Worm (Caenorhabditis elegans) whole organism, mixed stage, embryonic: ENCODE measurements around the gene ttr-52.

ENCODE experiments used
- M03D4.4 ChIP-seq: sonication (generic microtip); optimal IDR thresholded peaks from 2 replicates; lab custom pipeline; 2017; ENCODE audit warnings: mild to moderate bottlenecking, missing genetic modification characterization, missing compliant biosample characterization
- bed-3 ChIP-seq: fragments of 200-800 bp; sonication (Bioruptor generic); optimal IDR thresholded peaks from 3 replicates; lab custom pipeline; 2018; ENCODE audit warnings: mild to moderate bottlenecking, missing genetic modification characterization, moderate library complexity, missing compliant biosample characterization
- blmp-1 ChIP-seq: fragments of 150-350 bp; optimal IDR thresholded peaks from 2 replicates; lab custom pipeline; 2014; ENCODE audit warnings: missing biosample characterization, missing genetic modification characterization
- ceh-39 ChIP-seq: fragments of 150-350 bp; optimal IDR thresholded peaks from 2 replicates; lab custom pipeline; 2014; ENCODE audit warnings: missing biosample characterization, missing genetic modification characterization
- ceh-43 ChIP-seq: fragments of 200-800 bp; sonication (Bioruptor generic); optimal IDR thresholded peaks from 2 replicates; lab custom pipeline; 2018; ENCODE audit warnings: mild to moderate bottlenecking, missing genetic modification characterization, moderate library complexity, missing compliant biosample characterization
- ceh-83 ChIP-seq: fragments of 200-800 bp; sonication (Bioruptor generic); optimal IDR thresholded peaks from 2 replicates; lab custom pipeline; 2018; ENCODE audit warnings: mild to moderate bottlenecking, missing genetic modification characterization, missing compliant biosample characterization
- cnd-1 ChIP-seq: fragments of 200-800 bp; sonication (Bioruptor generic); optimal IDR thresholded peaks from 2 replicates; lab custom pipeline; 2018; ENCODE audit warnings: mild to moderate bottlenecking, missing genetic modification characterization, missing compliant biosample characterization
- drap-1 ChIP-seq: fragments of 200-800 bp; sonication (Bioruptor generic); optimal IDR thresholded peaks from 3 replicates; lab custom pipeline; 2018; ENCODE audit warnings: mild to moderate bottlenecking, missing genetic modification characterization, missing compliant biosample characterization
- elt-1 ChIP-seq: sonication (generic microtip); optimal IDR thresholded peaks from 2 replicates; lab custom pipeline; 2017; ENCODE audit warnings: missing genetic modification characterization, mild to moderate bottlenecking, missing compliant biosample characterization, antibody characterized with exemption, moderate library complexity, borderline replicate concordance; ENCODE audit not compliant: insufficient read depth
- elt-3 ChIP-seq: fragments of 150-350 bp; optimal IDR thresholded peaks from 2 replicates; lab custom pipeline; 2014; ENCODE audit warnings: missing biosample characterization, missing genetic modification characterization
- flh-1 ChIP-seq: fragments of 200-800 bp; sonication (Bioruptor generic); optimal IDR thresholded peaks from 2 replicates; lab custom pipeline; 2018; ENCODE audit warnings: mild to moderate bottlenecking, missing genetic modification characterization, moderate library complexity, missing compliant biosample characterization
- ham-2 ChIP-seq: fragments of 200-800 bp; sonication (Bioruptor generic); optimal IDR thresholded peaks from 2 replicates; lab custom pipeline; 2018; ENCODE audit warnings: mild to moderate bottlenecking, missing genetic modification characterization, missing compliant biosample characterization
- hlh-1 ChIP-seq: fragments of 150-350 bp; optimal IDR thresholded peaks from 2 replicates; lab custom pipeline; 2014; ENCODE audit warnings: missing biosample characterization, missing genetic modification reagents, missing genetic modification characterization
- lin-13 ChIP-seq: fragments of 150-350 bp; optimal IDR thresholded peaks from 2 replicates; lab custom pipeline; 2014; ENCODE audit warnings: missing biosample characterization, missing genetic modification characterization
- lin-32 ChIP-seq: fragments of 200-800 bp; sonication (Bioruptor generic); optimal IDR thresholded peaks from 2 replicates; lab custom pipeline; 2018; ENCODE audit warnings: mild to moderate bottlenecking, missing genetic modification characterization, missing compliant biosample characterization
- lsy-2 ChIP-seq: fragments of 150-350 bp; optimal IDR thresholded peaks from 2 replicates; lab custom pipeline; 2014; ENCODE audit warnings: missing biosample characterization, missing genetic modification characterization
- mab-5 ChIP-seq: fragments of 150-350 bp; optimal IDR thresholded peaks from 2 replicates; lab custom pipeline; 2014; ENCODE audit warnings: missing biosample characterization, missing genetic modification characterization
- mep-1 ChIP-seq: fragments of 150-350 bp; optimal IDR thresholded peaks from 2 replicates; lab custom pipeline; 2017; ENCODE audit warnings: missing biosample characterization, missing genetic modification reagents, missing genetic modification characterization, inconsistent platforms
- mls-2 ChIP-seq: sonication (generic microtip); optimal IDR thresholded peaks from 2 replicates; lab custom pipeline; 2016; ENCODE audit warnings: mild to moderate bottlenecking, missing genetic modification characterization, moderate library complexity, missing compliant biosample characterization
- nhr-12 ChIP-seq: fragments of 150-350 bp; optimal IDR thresholded peaks from 2 replicates; lab custom pipeline; 2014; ENCODE audit warnings: missing biosample characterization, missing genetic modification characterization
- nhr-237 ChIP-seq: fragments of 150-350 bp; optimal IDR thresholded peaks from 2 replicates; lab custom pipeline; 2014; ENCODE audit warnings: missing biosample characterization, missing genetic modification characterization
- nhr-28 ChIP-seq: fragments of 150-350 bp; optimal IDR thresholded peaks from 2 replicates; lab custom pipeline; 2014; ENCODE audit warnings: missing biosample characterization, missing genetic modification characterization
- nhr-76 ChIP-seq: sonication (generic microtip); optimal IDR thresholded peaks from 2 replicates; lab custom pipeline; 2017; ENCODE audit warnings: missing biosample characterization, missing genetic modification characterization
- pha-4 ChIP-seq: fragments of 150-350 bp; optimal IDR thresholded peaks from 2 replicates; lab custom pipeline; 2018; ENCODE audit warnings: missing biosample characterization, missing genetic modification reagents, missing genetic modification characterization
- sem-2 ChIP-seq: fragments of 200-800 bp; sonication (Bioruptor generic); optimal IDR thresholded peaks from 2 replicates; lab custom pipeline; 2018; ENCODE audit warnings: mild to moderate bottlenecking, missing genetic modification characterization, missing compliant biosample characterization
- sptf-1 ChIP-seq: sonication (generic microtip); optimal IDR thresholded peaks from 2 replicates; lab custom pipeline; 2017; ENCODE audit warnings: mild to moderate bottlenecking, missing genetic modification characterization, moderate library complexity, missing compliant biosample characterization
- tbx-8 ChIP-seq: fragments of 200-800 bp; sonication (Bioruptor generic); optimal IDR thresholded peaks from 2 replicates; lab custom pipeline; 2018; ENCODE audit warnings: mild to moderate bottlenecking, missing genetic modification characterization, moderate library complexity, missing compliant biosample characterization
- unc-120 ChIP-seq: sonication (generic microtip); optimal IDR thresholded peaks from 2 replicates; lab custom pipeline; 2017; ENCODE audit warnings: missing genetic modification characterization, missing compliant biosample characterization; ENCODE audit not compliant: poor library complexity, severe bottlenecking
- unc-39 ChIP-seq: fragments of 150-350 bp; optimal IDR thresholded peaks from 2 replicates; lab custom pipeline; 2014; ENCODE audit warnings: missing biosample characterization, missing genetic modification characterization
- unc-62 ChIP-seq: fragments of 150-350 bp; optimal IDR thresholded peaks from 2 replicates; lab custom pipeline; 2014; ENCODE audit warnings: missing biosample characterization, missing genetic modification reagents, missing genetic modification characterization

ttr-52 gene

DNA sequence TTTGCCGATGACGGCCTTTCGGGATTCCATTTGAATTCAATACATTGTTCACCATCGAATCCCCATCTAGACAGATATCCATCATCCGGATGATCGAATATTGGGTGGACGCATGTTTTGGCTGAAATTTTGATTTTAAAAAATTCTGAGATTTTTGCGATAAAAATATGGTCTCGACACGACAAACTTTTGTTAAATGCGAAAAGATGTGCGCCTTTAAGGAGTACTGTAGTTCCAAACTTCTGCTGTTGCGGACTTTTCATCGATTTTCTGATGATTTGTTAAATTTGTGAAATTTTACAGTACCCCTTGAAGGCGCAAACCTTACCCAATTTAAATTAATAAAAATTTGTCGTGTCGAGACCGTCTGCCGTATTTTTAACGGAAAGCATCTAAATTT lies 23.3 kb downstream of the ttr-52 start:
- TF ChIP-seq nhr-237 (tag; lab: Kevin White, UChicago) = no peak
- no peak for TF ChIP-seq nhr-76 (tag; lab: Kevin White, UChicago)
- no peak for TF ChIP-seq flh-1 (GFP tag; lab: Kevin White, UChicago)
- no peak for TF ChIP-seq blmp-1 (tag; lab: Kevin White, UChicago)
- no peak for TF ChIP-seq mls-2 (tag; lab: Kevin White, UChicago)
- TF ChIP-seq tbx-8 (GFP tag; lab: Kevin White, UChicago) = no peak
- no peak for TF ChIP-seq lin-32 (GFP tag; lab: Kevin White, UChicago)
- no peak for TF ChIP-seq unc-62 (GFP tag; lab: Kevin White, UChicago)
- TF ChIP-seq lsy-2 (tag; lab: Kevin White, UChicago) = no peak

DNA sequence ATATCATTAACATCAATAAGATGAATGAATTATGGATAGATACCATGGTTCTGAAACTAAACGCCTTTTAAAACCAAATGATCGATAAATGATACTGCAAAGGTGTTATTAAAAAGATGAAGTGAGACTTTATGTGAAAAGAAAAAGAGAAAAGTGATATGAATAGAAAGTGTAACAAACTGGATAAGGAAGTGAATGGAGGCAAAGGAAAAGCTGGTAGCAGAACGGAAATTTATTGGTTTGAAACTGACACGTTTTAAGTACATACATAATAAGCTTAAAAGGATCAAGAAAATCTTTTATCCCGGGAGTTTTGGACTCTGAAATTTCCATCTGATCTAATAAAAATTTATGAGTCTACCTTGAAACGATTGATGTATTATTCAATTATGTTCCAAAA lies 25.1 kb downstream of the ttr-52 start, which contains the start of gene bli-5:
bli-5 (minus strand) TSS at position 101 of the 400 bp plus-strand sequence.
- no peak for TF ChIP-seq ham-2 (GFP tag; lab: Kevin White, UChicago)
- no peak for TF ChIP-seq nhr-76 (tag; lab: Kevin White, UChicago)
- TF ChIP-seq tbx-8 (GFP tag; lab: Kevin White, UChicago) = no peak
- no peak for TF ChIP-seq unc-62 (GFP tag; lab: Kevin White, UChicago)
- TF ChIP-seq drap-1 = no peak
- no peak for TF ChIP-seq mep-1
- no peak for TF ChIP-seq M03D4.4 (tag; lab: Kevin White, UChicago)
- TF ChIP-seq unc-120 (tag; lab: Kevin White, UChicago) = no peak
- no peak for TF ChIP-seq nhr-12 (tag; lab: Kevin White, UChicago)
- TF ChIP-seq nhr-28 (tag; lab: Kevin White, UChicago) = no peak
- no peak for TF ChIP-seq nhr-237 (tag; lab: Kevin White, UChicago)
- TF ChIP-seq sem-2 (GFP tag; lab: Kevin White, UChicago) = no peak
- no peak for TF ChIP-seq bed-3 (GFP tag; lab: Kevin White, UChicago)
- no peak for TF ChIP-seq cnd-1 (tag; lab: Kevin White, UChicago)
- TF ChIP-seq flh-1 (GFP tag; lab: Kevin White, UChicago) = no peak
- no peak for TF ChIP-seq lin-13 (tag; lab: Kevin White, UChicago)

DNA sequence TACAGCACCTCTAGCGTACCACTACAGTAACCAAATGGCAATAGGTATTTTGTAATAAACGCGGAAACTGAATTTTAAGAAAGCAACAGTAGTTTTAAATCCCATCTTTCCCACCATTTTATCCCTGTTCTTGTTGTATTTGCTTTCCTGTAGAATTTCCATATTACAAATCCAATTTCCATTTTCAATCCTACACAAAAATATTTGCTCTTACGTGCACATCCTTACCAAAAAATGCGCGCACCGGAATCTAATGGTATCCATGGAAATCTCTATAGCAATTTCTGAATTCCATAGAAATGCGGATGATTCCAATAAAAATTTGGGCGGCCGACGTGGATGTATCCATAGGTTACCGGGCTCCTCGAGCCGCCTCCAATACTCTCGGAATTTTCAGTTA lies 25.6 kb downstream of the ttr-52 start, which contains the start of gene trf-1:
trf-1 (plus strand) TSS at position 301 of the 400 bp plus-strand sequence.
- TF ChIP-seq pha-4 = no peak

DNA sequence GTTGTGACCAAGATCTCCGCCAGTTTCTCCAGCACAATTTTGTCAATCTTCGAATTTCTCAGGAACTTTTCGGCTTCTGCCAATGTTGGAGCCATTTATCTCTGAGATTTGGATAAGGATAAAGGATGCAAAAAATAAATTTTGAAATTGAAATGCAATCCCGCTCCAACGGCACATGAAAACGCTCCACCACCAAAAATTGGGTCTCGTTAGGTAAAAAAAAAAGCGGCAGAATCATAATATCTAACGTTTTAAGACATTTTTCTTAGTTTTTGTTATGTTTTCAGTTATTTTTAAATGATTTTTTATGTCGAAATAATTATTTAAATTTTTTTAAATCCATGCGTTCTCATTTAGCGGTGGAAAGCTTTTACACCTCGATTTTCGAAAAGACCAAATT lies 29.9 kb downstream of the ttr-52 start, which contains the start of gene F45G2.7:
F45G2.7 (minus strand) TSS at position 101 of the 400 bp plus-strand sequence.
- TF ChIP-seq M03D4.4 (tag; lab: Kevin White, UChicago) (no peak), nhr-237 (tag; lab: Kevin White, UChicago) (no peak), ceh-43 (GFP tag; lab: Kevin White, UChicago) (no peak), nhr-12 (tag; lab: Kevin White, UChicago) (no peak), hlh-1 (tag; lab: Kevin White, UChicago) (no peak), mls-2 (tag; lab: Kevin White, UChicago) (no peak), ceh-39 (no peak), drap-1 (no peak), ceh-83 (GFP tag; lab: Kevin White, UChicago) (no peak)

DNA sequence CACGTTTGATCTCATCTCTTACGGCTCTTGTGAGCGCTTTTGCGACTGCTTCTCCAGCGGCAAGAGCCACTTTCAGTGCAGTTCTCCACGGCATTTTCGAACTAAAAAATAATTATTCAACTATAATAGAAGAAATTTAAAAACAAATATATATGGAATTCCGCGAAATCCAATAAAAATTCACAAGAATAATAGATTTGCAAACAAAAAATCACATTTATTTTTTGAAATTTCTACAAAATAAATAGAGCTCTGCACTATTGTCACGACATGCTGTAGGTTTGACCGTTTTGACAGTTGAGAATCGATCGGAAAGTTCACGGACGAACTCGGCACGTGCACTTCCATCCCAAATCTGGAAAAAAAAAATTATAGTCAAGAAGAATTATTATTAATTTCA lies 31.1 kb downstream of the ttr-52 start, which contains the start of gene F45G2.8:
F45G2.8 (minus strand) TSS at position 101 of the 400 bp plus-strand sequence.
- TF ChIP-seq bed-3 (GFP tag; lab: Kevin White, UChicago) (no peak), pha-4 (no peak), unc-39 (tag; lab: Kevin White, UChicago) (no peak)

DNA sequence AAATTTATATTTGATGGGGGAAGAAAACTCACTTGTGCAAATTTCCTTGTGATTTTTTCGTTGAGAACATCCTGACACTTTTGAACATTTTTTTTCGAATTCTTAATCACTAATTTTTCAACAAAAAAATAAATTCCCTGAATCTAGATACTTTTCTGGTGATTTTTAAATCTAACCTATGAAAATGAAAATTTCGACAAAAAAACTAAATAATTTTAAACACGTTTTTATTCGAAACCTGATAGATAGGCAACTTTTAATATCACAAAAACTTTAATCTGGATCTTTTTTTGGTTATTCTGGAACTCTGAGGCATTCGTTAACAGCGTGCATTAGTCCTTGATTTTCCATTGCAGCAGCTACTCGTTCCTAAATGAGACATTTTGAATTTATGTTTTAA lies 32.3 kb downstream of the ttr-52 start, which contains the start of gene F45G2.9:
F45G2.9 (minus strand) TSS at position 101 of the 400 bp plus-strand sequence.
- TF ChIP-seq bed-3 (GFP tag; lab: Kevin White, UChicago) (no peak), nhr-237 (tag; lab: Kevin White, UChicago) (no peak), sptf-1 (tag; lab: Kevin White, UChicago) (no peak), unc-39 (tag; lab: Kevin White, UChicago) (no peak), lin-32 (GFP tag; lab: Kevin White, UChicago) (no peak), lsy-2 (tag; lab: Kevin White, UChicago) (no peak), mab-5 (tag; lab: Kevin White, UChicago) (no peak), sem-2 (GFP tag; lab: Kevin White, UChicago) (no peak), elt-1 (tag; lab: Kevin White, UChicago) (no peak), elt-3 (no peak), ceh-39 (no peak), pha-4 (no peak), ceh-83 (GFP tag; lab: Kevin White, UChicago) (no peak), hlh-1 (tag; lab: Kevin White, UChicago) (no peak), nhr-76 (tag; lab: Kevin White, UChicago) (no peak), M03D4.4 (tag; lab: Kevin White, UChicago) (no peak), blmp-1 (tag; lab: Kevin White, UChicago) (no peak)
